Worm (Caenorhabditis elegans): Measurements from ENCODE around the gene F45G2.9.

The F45G2.9 gene

DNA sequence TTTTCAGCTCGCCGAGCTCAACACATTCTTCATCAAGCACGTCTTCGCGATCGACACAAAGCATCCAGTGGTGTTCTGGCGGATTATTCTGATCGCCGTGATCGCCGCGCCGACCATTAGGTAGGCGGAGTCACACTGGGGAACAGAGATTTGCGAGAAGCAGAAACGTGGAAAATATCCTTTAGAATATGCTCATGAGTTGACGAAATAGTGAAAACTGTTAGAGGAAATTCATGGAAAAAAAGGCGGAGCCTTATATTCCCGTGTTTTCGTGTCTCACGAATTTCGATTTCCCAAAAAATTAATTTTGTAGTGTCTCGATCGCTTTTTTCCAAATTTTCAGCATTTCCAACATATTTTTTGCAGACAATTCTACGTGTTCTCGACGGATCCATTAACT is 37.7 kb upstream of the F45G2.9 start (continued):
- TF ChIP-seq syd-9 (tag; optimal IDR thresholded peaks at IDR 0.05) = no peak
- TF ChIP-seq fkh-10 (GFP tag; optimal IDR thresholded peaks at IDR 0.05) = no peak
- peak; percentile 43 for TF ChIP-seq rnt-1 (tag; optimal IDR thresholded peaks at IDR 0.05)
- no peak for TF ChIP-seq unc-42 (tag; optimal IDR thresholded peaks at IDR 0.05)
- TF ChIP-seq hlh-8 (tag; optimal IDR thresholded peaks at IDR 0.05) = peak; percentile 44
- TF ChIP-seq dve-1 (tag; optimal IDR thresholded peaks at IDR 0.05) = no peak
- no peak for TF ChIP-seq pha-2 (tag; optimal IDR thresholded peaks at IDR 0.05)
- TF ChIP-seq mec-3 (tag; optimal IDR thresholded peaks at IDR 0.05; ENCODE audit: borderline replicate concordance) = no peak
- no peak for TF ChIP-seq ceh-19 (GFP tag; optimal IDR thresholded peaks at IDR 0.05)
- TF ChIP-seq fkh-6 (tag; optimal IDR thresholded peaks at IDR 0.05) = peak; percentile 49
- TF ChIP-seq nhr-11 (tag; optimal IDR thresholded peaks at IDR 0.05) = no peak
- peak; percentile 84 for TF ChIP-seq ceh-31 (tag; optimal IDR thresholded peaks at IDR 0.05)
- no peak for TF ChIP-seq F13H6.1 (tag; optimal IDR thresholded peaks at IDR 0.05)
- TF ChIP-seq lim-6 (tag; optimal IDR thresholded peaks at IDR 0.05) = no peak
- no peak for TF ChIP-seq npax-4 (tag; optimal IDR thresholded peaks at IDR 0.05)
- TF ChIP-seq ceh-22 (tag; optimal IDR thresholded peaks at IDR 0.05) = no peak
- TF ChIP-seq tbx-2 (tag; optimal IDR thresholded peaks at IDR 0.05) = peak; percentile 81
- TF ChIP-seq dmd-4 (tag; optimal IDR thresholded peaks at IDR 0.05; ENCODE audit: borderline replicate concordance) = no peak
- no peak for TF ChIP-seq hlh-15 (tag; optimal IDR thresholded peaks at IDR 0.05)
- TF ChIP-seq sox-2 (GFP tag; IDR thresholded peaks at IDR 0.05) = no peak
- peak; percentile 71 for TF ChIP-seq ceh-2 (tag; optimal IDR thresholded peaks at IDR 0.05)
- TF ChIP-seq elt-2 (tag; optimal IDR thresholded peaks at IDR 0.05) = peak; percentile 59
- TF ChIP-seq unc-3 (GFP tag; conservative IDR thresholded peaks at IDR 0.05) = no peak
- no peak for TF ChIP-seq unc-3 (tag; optimal IDR thresholded peaks at IDR 0.05)
- TF ChIP-seq hlh-6 (tag; optimal IDR thresholded peaks at IDR 0.05) = no peak
- TF ChIP-seq unc-55 (GFP tag; optimal IDR thresholded peaks at IDR 0.05) = no peak
- TF ChIP-seq ama-1 (optimal IDR thresholded peaks at IDR 0.05) = no peak
- no peak for TF ChIP-seq elt-4 (tag; optimal IDR thresholded peaks at IDR 0.05)
- TF ChIP-seq sox-4 (tag; optimal IDR thresholded peaks at IDR 0.05) = no peak
- TF ChIP-seq ahr-1 (tag; optimal IDR thresholded peaks at IDR 0.05) = peak; percentile 28
- no peak for TF ChIP-seq madf-2 (tag; optimal IDR thresholded peaks at IDR 0.05)
- no peak for TF ChIP-seq ceh-45 (GFP tag; IDR thresholded peaks at IDR 0.05)
- no peak for TF ChIP-seq pag-3 (tag; optimal IDR thresholded peaks at IDR 0.05; ENCODE audit: borderline replicate concordance)
- TF ChIP-seq ets-4 (tag; optimal IDR thresholded peaks at IDR 0.05) = peak; percentile 32
- no peak for TF ChIP-seq che-1 (tag; optimal IDR thresholded peaks at IDR 0.05)
- no peak for TF ChIP-seq ceh-34 (tag; optimal IDR thresholded peaks at IDR 0.05)
- no peak for TF ChIP-seq lin-11 (tag; optimal IDR thresholded peaks at IDR 0.05)
- TF ChIP-seq ceh-6 (GFP tag; optimal IDR thresholded peaks at IDR 0.05) = peak; percentile 13
- TF ChIP-seq gmeb-2 (tag; optimal IDR thresholded peaks at IDR 0.05) = no peak
- peak; percentile 57 for TF ChIP-seq fax-1 (tag; optimal IDR thresholded peaks at IDR 0.05)
- peak; percentile 85 for TF ChIP-seq tbx-7 (tag; optimal IDR thresholded peaks at IDR 0.05)
- peak; percentile 29 for TF ChIP-seq ceh-14 (tag; optimal IDR thresholded peaks at IDR 0.05)
- TF ChIP-seq odd-2 (tag; optimal IDR thresholded peaks at IDR 0.05) = no peak
- no peak for TF ChIP-seq ceh-9 (tag; optimal IDR thresholded peaks at IDR 0.05)
- TF ChIP-seq T23F11.4 (GFP tag; optimal IDR thresholded peaks at IDR 0.05) = no peak

DNA sequence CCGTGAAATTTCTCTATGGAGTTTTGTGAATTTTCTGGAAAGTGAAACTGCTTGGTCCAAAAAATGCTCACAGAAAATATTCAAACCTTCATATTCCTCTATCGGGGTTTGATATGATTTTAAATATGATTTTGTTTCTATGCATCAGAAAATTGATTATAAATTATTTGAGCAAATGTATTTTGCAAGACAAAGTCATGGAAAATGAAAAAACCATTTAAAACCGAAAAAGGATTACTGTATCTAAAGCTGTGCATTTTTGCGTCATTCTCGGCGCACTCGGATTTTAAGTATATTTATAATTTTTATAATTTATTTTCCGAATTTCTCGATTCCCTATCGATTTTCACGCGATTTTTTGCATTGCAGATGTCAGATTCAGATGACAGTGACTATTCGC is 34.8 kb upstream of the F45G2.9 start, which contains the start of gene pssy-2:
TSS of gene pssy-2 (plus strand) at position 301 of the 400 bp plus-strand sequence.
- TF ChIP-seq fax-1 (tag; optimal IDR thresholded peaks at IDR 0.05) (no peak), pax-1 (tag; optimal IDR thresholded peaks at IDR 0.05) (no peak), pat-9 (tag; optimal IDR thresholded peaks at IDR 0.05) (no peak), hlh-8 (tag; optimal IDR thresholded peaks at IDR 0.05) (no peak), tbx-7 (tag; optimal IDR thresholded peaks at IDR 0.05) (no peak), unc-55 (GFP tag; optimal IDR thresholded peaks at IDR 0.05) (no peak), ceh-14 (tag; optimal IDR thresholded peaks at IDR 0.05) (no peak), pha-2 (tag; optimal IDR thresholded peaks at IDR 0.05) (no peak), hlh-13 (GFP tag; optimal IDR thresholded peaks at IDR 0.05) (no peak), ets-4 (tag; optimal IDR thresholded peaks at IDR 0.05) (no peak), zip-5 (tag; optimal IDR thresholded peaks at IDR 0.05) (no peak), T23F11.4 (GFP tag; optimal IDR thresholded peaks at IDR 0.05) (no peak), sdc-2 (tag; optimal IDR thresholded peaks at IDR 0.05) (no peak), ttx-3 (tag; optimal IDR thresholded peaks at IDR 0.05) (no peak), ceh-9 (tag; optimal IDR thresholded peaks at IDR 0.05) (no peak), pqm-1 (tag; optimal IDR thresholded peaks at IDR 0.05) (no peak)

Measured in whole organism, late embryonic.